Fruit fly (Drosophila melanogaster) whole organism, embryonic: ENCODE measurements around the gene CG3529.

Source experiments
- Blimp-1 ChIP-seq: fragments of 200-800 bp; sonication (Bioruptor generic); optimal IDR thresholded peaks from 3 replicates; lab custom pipeline; 2018; ENCODE audit warnings: missing biosample characterization, missing genetic modification characterization, mild to moderate bottlenecking, moderate library complexity, missing genetic modification reagents
- CG1024 ChIP-seq: fragments of 200-800 bp; sonication (Bioruptor generic); IDR thresholded peaks from 2 replicates; pipeline ENCODE4 v1.3.6; 2022; ENCODE audit warnings: missing biosample characterization, missing genetic modification characterization
- CG12155 ChIP-seq: fragments of 200-800 bp; sonication (Bioruptor generic); optimal IDR thresholded peaks from 3 replicates; lab custom pipeline; 2016; ENCODE audit warnings: missing biosample characterization, missing genetic modification characterization
- CG13123 ChIP-seq: fragments of 200-800 bp; sonication (Bioruptor generic); optimal IDR thresholded peaks from 2 replicates; lab custom pipeline; 2016; ENCODE audit warnings: missing biosample characterization, missing genetic modification characterization
- CG17361 ChIP-seq: fragments of 200-800 bp; sonication (Bioruptor generic); IDR thresholded peaks from 3 replicates; pipeline ENCODE4 v1.3.6; 2022; ENCODE audit warnings: missing biosample characterization, missing genetic modification characterization
- CG17802 ChIP-seq: fragments of 200-800 bp; sonication (Bioruptor generic); optimal IDR thresholded peaks from 2 replicates; lab custom pipeline; 2018; ENCODE audit warnings: missing biosample characterization, mild to moderate bottlenecking, missing genetic modification characterization, moderate library complexity
- CG2199 ChIP-seq: fragments of 200-800 bp; sonication (Bioruptor generic); IDR thresholded peaks from 3 replicates; pipeline ENCODE4 v1.3.6; 2022; ENCODE audit warnings: missing biosample characterization, missing genetic modification characterization
- CG2875 ChIP-seq: fragments of 200-800 bp; sonication (Bioruptor generic); optimal IDR thresholded peaks from 2 replicates; lab custom pipeline; 2017; ENCODE audit warnings: missing biosample characterization, mild to moderate bottlenecking, missing genetic modification characterization, missing genetic modification reagents
- CG32767 ChIP-seq: fragments of 200-800 bp; sonication (Bioruptor generic); IDR thresholded peaks from 2 replicates; pipeline ENCODE4 v1.3.6; 2022; ENCODE audit warnings: missing biosample characterization, missing genetic modification characterization
- CG3281 ChIP-seq: fragments of 200-800 bp; sonication (Bioruptor generic); optimal IDR thresholded peaks from 3 replicates; lab custom pipeline; 2017; ENCODE audit warnings: missing biosample characterization, mild to moderate bottlenecking, missing genetic modification characterization
- CG33213 ChIP-seq: fragments of 200-800 bp; sonication (Bioruptor generic); optimal IDR thresholded peaks from 3 replicates; lab custom pipeline; 2016; ENCODE audit warnings: missing biosample characterization, missing genetic modification characterization
- CG6683 ChIP-seq: fragments of 200-800 bp; sonication (Bioruptor generic); optimal IDR thresholded peaks from 2 replicates; lab custom pipeline; 2017; ENCODE audit warnings: missing biosample characterization, mild to moderate bottlenecking, missing genetic modification characterization, missing genetic modification reagents
- CG7839 ChIP-seq: fragments of 200-800 bp; sonication (Bioruptor generic); optimal IDR thresholded peaks from 3 replicates; lab custom pipeline; 2018; ENCODE audit warnings: missing biosample characterization, mild to moderate bottlenecking, missing genetic modification characterization, moderate library complexity
- CG8089 ChIP-seq: fragments of 200-800 bp; sonication (Bioruptor generic); optimal IDR thresholded peaks from 3 replicates; lab custom pipeline; 2016; ENCODE audit warnings: missing biosample characterization, missing genetic modification characterization
- CG8478 ChIP-seq: fragments of >200 bp; optimal IDR thresholded peaks from 2 replicates; lab custom pipeline; 2018
- D19B ChIP-seq: fragments of 200-800 bp; sonication (Bioruptor generic); optimal IDR thresholded peaks from 2 replicates; lab custom pipeline; 2017; ENCODE audit warnings: missing biosample characterization, mild to moderate bottlenecking, missing genetic modification characterization
- Doc2 ChIP-seq: fragments of 200-800 bp; sonication (Bioruptor generic); IDR thresholded peaks from 2 replicates; pipeline ENCODE4 v1.3.6; 2022; ENCODE audit warnings: missing biosample characterization, missing genetic modification characterization
- Gug ChIP-seq: fragments of 200-800 bp; sonication (Bioruptor generic); IDR thresholded peaks from 4 replicates; pipeline ENCODE4 v1.3.6; 2022; ENCODE audit warnings: missing biosample characterization, missing genetic modification characterization
- H15 ChIP-seq: fragments of 200-800 bp; sonication (Bioruptor generic); IDR thresholded peaks from 3 replicates; pipeline ENCODE4 v1.3.6; 2022; ENCODE audit warnings: missing biosample characterization, missing genetic modification characterization
- MESR4 ChIP-seq: fragments of 200-800 bp; sonication (Bioruptor generic); optimal IDR thresholded peaks from 2 replicates; lab custom pipeline; 2018; ENCODE audit warnings: missing biosample characterization, mild to moderate bottlenecking, missing genetic modification characterization, moderate library complexity
- Mrtf ChIP-seq: fragments of 200-800 bp; sonication (Bioruptor generic); IDR thresholded peaks from 3 replicates; pipeline ENCODE4 v1.3.6; 2022; ENCODE audit warnings: missing biosample characterization, missing genetic modification characterization
- Rx ChIP-seq: fragments of 200-800 bp; sonication (Bioruptor generic); IDR thresholded peaks from 2 replicates; pipeline ENCODE4 v1.3.6; 2022; ENCODE audit warnings: missing biosample characterization, missing genetic modification characterization
- Xrp1 ChIP-seq: fragments of 200-800 bp; sonication (Bioruptor generic); IDR thresholded peaks from 2 replicates; pipeline ENCODE4 v1.3.6; 2022; ENCODE audit warnings: missing biosample characterization, missing genetic modification characterization
- abd-A ChIP-seq: fragments of 200-800 bp; sonication (Bioruptor generic); optimal IDR thresholded peaks from 3 replicates; lab custom pipeline; 2019; ENCODE audit warnings: missing biosample characterization, mild to moderate bottlenecking, missing genetic modification characterization, moderate library complexity
- aop ChIP-seq: fragments of 200-800 bp; sonication (Bioruptor generic); IDR thresholded peaks from 2 replicates; pipeline ENCODE4 v1.3.6; 2022; ENCODE audit warnings: missing biosample characterization, missing genetic modification characterization
- bcd ChIP-seq: fragments of 200-800 bp; sonication (Bioruptor generic); optimal IDR thresholded peaks from 2 replicates; lab custom pipeline; 2017; ENCODE audit warnings: missing biosample characterization, mild to moderate bottlenecking, missing genetic modification characterization
- bsh ChIP-seq, 2 experiments: fragments of 200-800 bp; sonication (Bioruptor generic); optimal IDR thresholded peaks; 2 replicates each; lab custom pipeline; 2017 to 2018; ENCODE audit warnings: mild to moderate bottlenecking in 2 of 2, missing biosample characterization in 2 of 2, missing genetic modification characterization in 2 of 2, moderate library complexity in 1 of 2
- chn ChIP-seq: fragments of 200-800 bp; sonication (Bioruptor generic); optimal IDR thresholded peaks from 2 replicates; lab custom pipeline; 2016; ENCODE audit warnings: missing biosample characterization, missing genetic modification characterization
- crp ChIP-seq, 2 experiments: fragments of 200-800 bp; sonication (Bioruptor generic); optimal IDR thresholded peaks; 2 replicates in 1 of 2; 3 replicates in 1 of 2; lab custom pipeline; 2017; ENCODE audit warnings: missing biosample characterization in 2 of 2, missing genetic modification characterization in 2 of 2, mild to moderate bottlenecking in 1 of 2, moderate library complexity in 1 of 2
- danr ChIP-seq: fragments of 200-800 bp; sonication (Bioruptor generic); IDR thresholded peaks from 2 replicates; pipeline ENCODE4 v1.3.6; 2022; ENCODE audit warnings: missing biosample characterization, missing genetic modification characterization
- dmrt99B ChIP-seq: fragments of 200-800 bp; sonication (Bioruptor generic); optimal IDR thresholded peaks from 2 replicates; lab custom pipeline; 2018; ENCODE audit warnings: missing biosample characterization, mild to moderate bottlenecking, missing genetic modification characterization, moderate library complexity
- dysf ChIP-seq: fragments of 200-800 bp; sonication (Bioruptor generic); IDR thresholded peaks from 3 replicates; pipeline ENCODE4 v1.3.6; 2022; ENCODE audit warnings: missing biosample characterization, missing genetic modification characterization
- ftz-f1 ChIP-seq: fragments of 200-800 bp; sonication (Bioruptor generic); optimal IDR thresholded peaks from 2 replicates; lab custom pipeline; 2016; ENCODE audit warnings: missing biosample characterization, missing genetic modification characterization
- gro ChIP-seq: fragments of 200-800 bp; sonication (Bioruptor generic); optimal IDR thresholded peaks from 2 replicates; lab custom pipeline; 2016; ENCODE audit warnings: missing biosample characterization, missing genetic modification characterization
- hbn ChIP-seq: fragments of 200-800 bp; sonication (Bioruptor generic); IDR thresholded peaks from 2 replicates; pipeline ENCODE4 v1.3.6; 2022; ENCODE audit warnings: missing biosample characterization, missing genetic modification characterization; ENCODE audit not compliant: partially characterized antibody
- jigr1 ChIP-seq: fragments of 200-800 bp; sonication (Bioruptor generic); IDR thresholded peaks from 3 replicates; pipeline ENCODE4 v1.3.6; 2022; ENCODE audit warnings: missing biosample characterization, missing genetic modification characterization
- knrl ChIP-seq: fragments of 200-800 bp; sonication (Bioruptor generic); IDR thresholded peaks from 3 replicates; pipeline ENCODE4 v1.3.6; 2022; ENCODE audit warnings: missing biosample characterization, missing genetic modification characterization; ENCODE audit not compliant: partially characterized antibody
- mam ChIP-seq: fragments of 200-800 bp; sonication (Bioruptor generic); optimal IDR thresholded peaks from 3 replicates; lab custom pipeline; 2016; ENCODE audit warnings: missing biosample characterization, missing genetic modification characterization
- org-1 ChIP-seq: fragments of 200-800 bp; sonication (Bioruptor generic); optimal IDR thresholded peaks from 2 replicates; lab custom pipeline; 2017; ENCODE audit warnings: missing biosample characterization, missing genetic modification characterization
- otp ChIP-seq: fragments of 200-800 bp; sonication (Bioruptor generic); IDR thresholded peaks from 3 replicates; pipeline ENCODE4, ENCODE4 v1.3.6; 2022; ENCODE audit warnings: missing biosample characterization, missing genetic modification characterization
- peb ChIP-seq: fragments of 200-800 bp; sonication (Bioruptor generic); IDR thresholded peaks from 2 replicates; pipeline ENCODE4 v1.3.6; 2022; ENCODE audit warnings: missing biosample characterization, missing genetic modification characterization
- pita ChIP-seq: fragments of 200-800 bp; sonication (Bioruptor generic); optimal IDR thresholded peaks from 2 replicates; lab custom pipeline; 2017; ENCODE audit warnings: missing biosample characterization, mild to moderate bottlenecking, missing genetic modification characterization
- psq ChIP-seq: fragments of 200-800 bp; sonication (Bioruptor generic); optimal IDR thresholded peaks from 2 replicates; lab custom pipeline; 2017; ENCODE audit warnings: missing biosample characterization, missing genetic modification characterization
- pum ChIP-seq: fragments of 200-800 bp; sonication (Bioruptor generic); optimal IDR thresholded peaks from 2 replicates; lab custom pipeline; 2016; ENCODE audit warnings: missing biosample characterization, missing genetic modification characterization
- scrt ChIP-seq: fragments of 200-800 bp; sonication (Bioruptor generic); optimal IDR thresholded peaks from 2 replicates; lab custom pipeline; 2018; ENCODE audit warnings: missing biosample characterization, mild to moderate bottlenecking, missing genetic modification characterization, moderate library complexity
- sens ChIP-seq: fragments of 200-800 bp; sonication (Bioruptor generic); peaks from one replicate; lab custom pipeline; 2016; ENCODE audit warnings: missing biosample characterization, missing genetic modification characterization
- ssp ChIP-seq: fragments of 200-800 bp; sonication (Bioruptor generic); IDR thresholded peaks from 2 replicates; pipeline ENCODE4 v1.3.6; 2022; ENCODE audit warnings: missing biosample characterization, missing genetic modification characterization
- stwl ChIP-seq: fragments of 200-800 bp; sonication (Bioruptor generic); optimal IDR thresholded peaks from 3 replicates; lab custom pipeline; 2018; ENCODE audit warnings: missing biosample characterization, mild to moderate bottlenecking, missing genetic modification characterization, moderate library complexity
- unpg ChIP-seq: fragments of 200-800 bp; sonication (Bioruptor generic); optimal IDR thresholded peaks from 3 replicates; lab custom pipeline; 2018; ENCODE audit warnings: missing biosample characterization, mild to moderate bottlenecking, missing genetic modification characterization, moderate library complexity
- vfl ChIP-seq: fragments of 200-800 bp; sonication (Bioruptor generic); optimal IDR thresholded peaks from 2 replicates; lab custom pipeline; 2016; ENCODE audit warnings: missing biosample characterization, missing genetic modification characterization
- wdn ChIP-seq: fragments of 200-800 bp; sonication (Bioruptor generic); IDR thresholded peaks from 2 replicates; pipeline ENCODE4 v1.3.6; 2022; ENCODE audit warnings: missing biosample characterization, missing genetic modification characterization

CG3529 gene

DNA sequence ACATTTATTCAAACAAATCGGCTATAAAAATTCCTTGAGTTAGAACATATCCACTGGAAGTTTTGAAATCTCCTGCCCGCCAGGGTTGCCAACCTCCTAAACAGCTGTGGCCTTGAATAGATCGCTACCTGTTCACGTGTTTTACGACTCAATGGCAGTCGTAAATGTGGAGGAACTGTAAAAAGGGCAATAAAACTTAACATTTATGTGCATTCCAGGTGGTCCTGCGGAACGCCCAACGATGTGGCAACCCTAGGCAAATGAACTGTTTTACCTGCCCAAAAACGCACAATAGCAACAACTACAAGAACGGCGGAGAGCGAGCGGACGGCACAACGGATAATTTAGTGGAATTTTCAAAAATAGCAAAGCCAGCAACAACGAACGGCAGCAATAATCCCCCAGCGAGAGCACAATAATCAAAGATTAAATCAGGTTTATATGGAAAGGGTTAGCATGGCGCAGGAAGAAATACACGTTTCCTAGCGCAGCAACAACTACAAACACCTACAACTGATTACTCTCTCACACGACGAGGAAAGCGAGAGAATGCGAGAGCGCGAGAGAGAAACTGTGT lies 15.1 kb downstream of the CG3529 start (continued):
- no peak for TF ChIP-seq jigr1 (GFP tag; lab: Robert Waterston, UW)
- TF ChIP-seq abd-A = peak; percentile 76
- peak; percentile 25; the same call in 1 of the 2 replicates for TF ChIP-seq ssp
- no peak for TF ChIP-seq gro
- TF ChIP-seq CG8478 (lab: Kevin White, UChicago) = no peak
- TF ChIP-seq bcd = peak; percentile 38
- TF ChIP-seq dysf = peak; percentile 44; the same call in 1 of the 3 replicates
- TF ChIP-seq knrl (GFP tag; lab: Robert Waterston, UW) = no peak
- peak; percentile 47 for TF ChIP-seq unpg (GFP tag; lab: Kevin White, UChicago)
- no peak for TF ChIP-seq CG13123 (GFP tag; lab: Kevin White, UChicago)
- peak in 1 of 2 experiments; percentile 62 for TF ChIP-seq bsh (GFP tag; optimal IDR thresholded peaks at IDR 0.05; lab: Kevin White, UChicago)
- no peak for TF ChIP-seq CG2875
- peak; percentile 7 for TF ChIP-seq mam (GFP tag; lab: Kevin White, UChicago)
- peak; percentile 87 for TF ChIP-seq sens (GFP tag; lab: Kevin White, UChicago)
- TF ChIP-seq CG2199 = peak; percentile 73; the same call in 2 of the 3 replicates
- TF ChIP-seq pita (GFP tag; lab: Kevin White, UChicago) = no peak
- peak; percentile 43; the same call in 1 of the 4 replicates for TF ChIP-seq Gug
- peak; percentile 3 for TF ChIP-seq Blimp-1 (GFP tag; lab: Kevin White, UChicago)
- TF ChIP-seq crp (GFP tag; optimal IDR thresholded peaks at IDR 0.05; lab: Kevin White, UChicago) = peak in 1 of 2 experiments; percentile 17
- peak; percentile 44 for TF ChIP-seq stwl
- TF ChIP-seq otp (GFP tag; lab: Robert Waterston, UW) = peak; percentile 42; the same call in 2 of the 3 replicates
- TF ChIP-seq dmrt99B (tag; lab: Kevin White, UChicago) = no peak
- TF ChIP-seq CG3281 (GFP tag; lab: Kevin White, UChicago) = peak; percentile 53
- TF ChIP-seq CG32767 = no peak
- no peak for TF ChIP-seq D19B (GFP tag; lab: Kevin White, UChicago)
- no peak for TF ChIP-seq Rx (GFP tag; lab: Robert Waterston, UW)
- no peak for TF ChIP-seq aop (GFP tag; lab: Robert Waterston, UW)
- peak; percentile 10 for TF ChIP-seq CG17802
- TF ChIP-seq CG1024 = no peak; the same call in 1 of the 2 replicates
- no peak for TF ChIP-seq pum (GFP tag; lab: Kevin White, UChicago)
- no peak for TF ChIP-seq psq
- TF ChIP-seq H15 (GFP tag; lab: Robert Waterston, UW) = no peak
- no peak for TF ChIP-seq CG17361 (GFP tag; lab: Robert Waterston, UW)
- no peak for TF ChIP-seq CG8089 (GFP tag; lab: Kevin White, UChicago)
- TF ChIP-seq danr = no peak
- peak; percentile 31 for TF ChIP-seq chn (GFP tag; lab: Kevin White, UChicago)
- peak; percentile 57; the same call in 1 of the 2 replicates for TF ChIP-seq Xrp1 (GFP tag; lab: Robert Waterston, UW)
- no peak for TF ChIP-seq Doc2
- peak; percentile 29 for TF ChIP-seq vfl (GFP tag; lab: Kevin White, UChicago)
- peak; percentile 54 for TF ChIP-seq ftz-f1 (GFP tag; lab: Kevin White, UChicago)
- no peak for TF ChIP-seq CG6683 (GFP tag; lab: Kevin White, UChicago)
- TF ChIP-seq CG7839 (tag; lab: Kevin White, UChicago) = peak; percentile 38
- peak; percentile 54; the same call in 1 of the 2 replicates for TF ChIP-seq wdn (GFP tag; lab: Robert Waterston, UW)
- TF ChIP-seq scrt (GFP tag; lab: Kevin White, UChicago) = no peak
- TF ChIP-seq MESR4 (GFP tag; lab: Kevin White, UChicago) = no peak
- TF ChIP-seq Mrtf (GFP tag; lab: Robert Waterston, UW) = peak; percentile 57; the same call in 1 of the 3 replicates
- no peak for TF ChIP-seq hbn (GFP tag; lab: Robert Waterston, UW)
- peak; percentile 29 for TF ChIP-seq CG33213 (GFP tag; lab: Kevin White, UChicago)
- no peak for TF ChIP-seq CG12155
- TF ChIP-seq peb = peak; percentile 12; the same call in 1 of the 2 replicates
- TF ChIP-seq org-1 (GFP tag; lab: Kevin White, UChicago) = no peak
